Fruit fly (Drosophila melanogaster) whole organism, embryonic: Measurements from ENCODE around the gene Mbs.

ENCODE experiments used
- Aef1 ChIP-seq: fragments of 200-800 bp; sonication (Bioruptor generic); IDR thresholded peaks from 3 replicates; pipeline ENCODE4 v1.3.6; 2022; ENCODE audit warnings: missing biosample characterization, missing genetic modification characterization
- BEAF-32 ChIP-seq: fragments of 200-800 bp; sonication (Bioruptor generic); optimal IDR thresholded peaks from 3 replicates; lab custom pipeline; 2017; ENCODE audit warnings: missing biosample characterization, missing genetic modification characterization, mild to moderate bottlenecking, moderate library complexity, missing genetic modification reagents
- CG10267 ChIP-seq: fragments of 200-800 bp; sonication (Bioruptor generic); optimal IDR thresholded peaks from 2 replicates; lab custom pipeline; 2018; ENCODE audit warnings: missing biosample characterization, mild to moderate bottlenecking, missing genetic modification characterization, moderate library complexity
- CG10321 ChIP-seq: fragments of 200-800 bp; sonication (Bioruptor generic); IDR thresholded peaks from 2 replicates; pipeline ENCODE4 v1.3.6; 2022; ENCODE audit warnings: missing biosample characterization, missing genetic modification characterization
- CG10366 ChIP-seq: fragments of 200-800 bp; sonication (Bioruptor generic); IDR thresholded peaks from 2 replicates; pipeline ENCODE4 v1.3.6; 2022; ENCODE audit warnings: missing biosample characterization, missing genetic modification characterization
- CG10462 ChIP-seq: fragments of 200-800 bp; sonication (Bioruptor generic); optimal IDR thresholded peaks from 2 replicates; lab custom pipeline; 2016; ENCODE audit warnings: missing biosample characterization, missing genetic modification characterization
- CG12155 ChIP-seq: fragments of 200-800 bp; sonication (Bioruptor generic); optimal IDR thresholded peaks from 3 replicates; lab custom pipeline; 2016; ENCODE audit warnings: missing biosample characterization, missing genetic modification characterization
- CG12391 ChIP-seq: fragments of 200-800 bp; sonication (Bioruptor generic); optimal IDR thresholded peaks from 3 replicates; lab custom pipeline; 2018; ENCODE audit warnings: missing biosample characterization, mild to moderate bottlenecking, missing genetic modification characterization, moderate library complexity
- CG12659 ChIP-seq: fragments of 200-800 bp; sonication (Bioruptor generic); optimal IDR thresholded peaks from 3 replicates; lab custom pipeline; 2017; ENCODE audit warnings: mild to moderate bottlenecking, missing biosample characterization, missing genetic modification reagents, missing genetic modification characterization
- CG12769 ChIP-seq: fragments of 200-800 bp; sonication (Bioruptor generic); optimal IDR thresholded peaks from 2 replicates; lab custom pipeline; 2019; ENCODE audit warnings: missing biosample characterization, mild to moderate bottlenecking, missing genetic modification characterization, moderate library complexity
- CG13287 ChIP-seq: fragments of 200-800 bp; sonication (Bioruptor generic); IDR thresholded peaks from 2 replicates; pipeline ENCODE4 v1.3.6; 2022; ENCODE audit warnings: missing biosample characterization, missing genetic modification characterization; ENCODE audit not compliant: partially characterized antibody
- CG14710 ChIP-seq: fragments of 200-800 bp; sonication (Bioruptor generic); optimal IDR thresholded peaks from 3 replicates; lab custom pipeline; 2019; ENCODE audit warnings: missing biosample characterization, mild to moderate bottlenecking, missing genetic modification characterization, moderate library complexity
- CG15601 ChIP-seq: fragments of 200-800 bp; sonication (Bioruptor generic); optimal IDR thresholded peaks from 3 replicates; lab custom pipeline; 2019; ENCODE audit warnings: missing biosample characterization, mild to moderate bottlenecking, missing genetic modification characterization, moderate library complexity
- CG1647 ChIP-seq: fragments of 200-800 bp; sonication (Bioruptor generic); optimal IDR thresholded peaks from 3 replicates; lab custom pipeline; 2016; ENCODE audit warnings: missing biosample characterization, missing genetic modification characterization
- CG18262 ChIP-seq: fragments of 200-800 bp; optimal IDR thresholded peaks from 3 replicates; lab custom pipeline; 2019; ENCODE audit warnings: missing biosample characterization, mild to moderate bottlenecking, missing genetic modification characterization, moderate library complexity
- CG18764 ChIP-seq: fragments of 200-800 bp; sonication (Bioruptor generic); optimal IDR thresholded peaks from 3 replicates; lab custom pipeline; 2016; ENCODE audit warnings: missing biosample characterization, missing genetic modification characterization
- CG2116 ChIP-seq: fragments of 200-800 bp; sonication (Bioruptor generic); optimal IDR thresholded peaks from 3 replicates; lab custom pipeline; 2018; ENCODE audit warnings: missing biosample characterization, mild to moderate bottlenecking, missing genetic modification characterization
- CG2199 ChIP-seq: fragments of 200-800 bp; sonication (Bioruptor generic); IDR thresholded peaks from 3 replicates; pipeline ENCODE4 v1.3.6; 2022; ENCODE audit warnings: missing biosample characterization, missing genetic modification characterization
- CG2202 ChIP-seq: fragments of 200-800 bp; sonication (Bioruptor generic); optimal IDR thresholded peaks from 2 replicates; lab custom pipeline; 2018; ENCODE audit warnings: missing biosample characterization, mild to moderate bottlenecking, missing genetic modification characterization
- CG31441 ChIP-seq: fragments of 200-800 bp; sonication (Bioruptor generic); IDR thresholded peaks from 2 replicates; pipeline ENCODE4 v1.3.6; 2022; ENCODE audit warnings: missing biosample characterization, missing genetic modification characterization
- CG42726 ChIP-seq: fragments of 200-800 bp; sonication (Bioruptor generic); IDR thresholded peaks from 2 replicates; pipeline ENCODE4 v1.3.6; 2022; ENCODE audit warnings: missing biosample characterization, missing genetic modification characterization; ENCODE audit not compliant: partially characterized antibody
- CG9797 ChIP-seq: fragments of 200-800 bp; sonication (Bioruptor generic); optimal IDR thresholded peaks from 3 replicates; lab custom pipeline; 2018; ENCODE audit warnings: missing biosample characterization, mild to moderate bottlenecking, missing genetic modification characterization
- D19A ChIP-seq: fragments of 200-800 bp; optimal IDR thresholded peaks from 3 replicates; lab custom pipeline; 2019; ENCODE audit warnings: missing biosample characterization, mild to moderate bottlenecking, missing genetic modification characterization, moderate library complexity
- Deaf1 ChIP-seq: fragments of 200-800 bp; optimal IDR thresholded peaks from 3 replicates; lab custom pipeline; 2019; ENCODE audit warnings: missing biosample characterization, mild to moderate bottlenecking, missing genetic modification characterization, moderate library complexity
- Dp ChIP-seq: fragments of 200-800 bp; sonication (Bioruptor generic); optimal IDR thresholded peaks from 2 replicates; lab custom pipeline; 2018; ENCODE audit warnings: missing biosample characterization, mild to moderate bottlenecking, missing genetic modification characterization, moderate library complexity
- E2f2 ChIP-seq: fragments of 200-800 bp; sonication (Bioruptor generic); IDR thresholded peaks from 2 replicates; pipeline ENCODE4 v1.3.6; 2022; ENCODE audit warnings: missing biosample characterization, missing genetic modification characterization
- ERR ChIP-seq: fragments of 200-800 bp; sonication (Bioruptor generic); optimal IDR thresholded peaks from 2 replicates; lab custom pipeline; 2016; ENCODE audit warnings: missing biosample characterization, missing genetic modification characterization
- Jarid2 ChIP-seq: fragments of 200-800 bp; sonication (Bioruptor generic); optimal IDR thresholded peaks from 3 replicates; lab custom pipeline; 2017; ENCODE audit warnings: mild to moderate bottlenecking, missing biosample characterization, missing genetic modification reagents, missing genetic modification characterization
- MBD-R2 ChIP-seq: fragments of 200-800 bp; sonication (Bioruptor generic); IDR thresholded peaks from 2 replicates; pipeline ENCODE4 v1.3.6; 2022; ENCODE audit warnings: missing biosample characterization, missing genetic modification characterization
- MESR4 ChIP-seq: fragments of 200-800 bp; sonication (Bioruptor generic); optimal IDR thresholded peaks from 2 replicates; lab custom pipeline; 2018; ENCODE audit warnings: missing biosample characterization, mild to moderate bottlenecking, missing genetic modification characterization, moderate library complexity
- Med ChIP-seq: fragments of 200-800 bp; sonication (Bioruptor generic); peaks from one replicate; lab custom pipeline; 2016; ENCODE audit warnings: missing biosample characterization, missing genetic modification characterization, mild to moderate bottlenecking, inconsistent platforms, moderate library complexity
- NC2β ChIP-seq: fragments of 200-800 bp; sonication (Bioruptor generic); optimal IDR thresholded peaks from 2 replicates; lab custom pipeline; 2016; ENCODE audit warnings: missing biosample characterization, missing genetic modification characterization
- NK7.1 ChIP-seq: fragments of 200-800 bp; sonication (Bioruptor generic); optimal IDR thresholded peaks from 3 replicates; lab custom pipeline; 2016; ENCODE audit warnings: missing biosample characterization, missing genetic modification characterization
- Poxn ChIP-seq: fragments of 200-800 bp; sonication (Bioruptor generic); IDR thresholded peaks from 2 replicates; pipeline ENCODE4 v1.3.6; 2022; ENCODE audit warnings: missing biosample characterization, missing genetic modification characterization
- YL-1 ChIP-seq: fragments of 200-800 bp; sonication (Bioruptor generic); optimal IDR thresholded peaks from 3 replicates; lab custom pipeline; 2017; ENCODE audit warnings: missing biosample characterization, mild to moderate bottlenecking, missing genetic modification characterization
- az2 ChIP-seq: fragments of 200-800 bp; sonication (Bioruptor generic); optimal IDR thresholded peaks from 3 replicates; lab custom pipeline; 2016; ENCODE audit warnings: missing biosample characterization, missing genetic modification characterization
- bbx ChIP-seq: fragments of 200-800 bp; sonication (Bioruptor generic); IDR thresholded peaks from 2 replicates; pipeline ENCODE4 v1.3.6; 2022; ENCODE audit warnings: missing biosample characterization, missing genetic modification characterization; ENCODE audit not compliant: partially characterized antibody
- gfzf ChIP-seq: fragments of 200-800 bp; sonication (Bioruptor generic); optimal IDR thresholded peaks from 2 replicates; lab custom pipeline; 2016; ENCODE audit warnings: missing biosample characterization, mild to moderate bottlenecking, missing genetic modification characterization, moderate library complexity
- jing ChIP-seq: fragments of 200-800 bp; sonication (Bioruptor generic); optimal IDR thresholded peaks from 2 replicates; lab custom pipeline; 2018; ENCODE audit warnings: missing biosample characterization, mild to moderate bottlenecking, missing genetic modification characterization
- lbe ChIP-seq: fragments of 200-800 bp; sonication (Bioruptor generic); optimal IDR thresholded peaks from 2 replicates; lab custom pipeline; 2016; ENCODE audit warnings: missing biosample characterization, mild to moderate bottlenecking, missing genetic modification characterization
- pho ChIP-seq: fragments of 200-800 bp; sonication (Bioruptor generic); optimal IDR thresholded peaks from 2 replicates; lab custom pipeline; 2016; ENCODE audit warnings: missing biosample characterization, missing genetic modification characterization
- pzg ChIP-seq: fragments of 200-800 bp; sonication (Bioruptor generic); optimal IDR thresholded peaks from 3 replicates; lab custom pipeline; 2018; ENCODE audit warnings: missing biosample characterization, mild to moderate bottlenecking, missing genetic modification characterization, moderate library complexity
- salm ChIP-seq: fragments of 200-800 bp; sonication (Bioruptor generic); optimal IDR thresholded peaks from 2 replicates; lab custom pipeline; 2018; ENCODE audit warnings: missing biosample characterization, mild to moderate bottlenecking, missing genetic modification characterization
- stwl ChIP-seq: fragments of 200-800 bp; sonication (Bioruptor generic); optimal IDR thresholded peaks from 3 replicates; lab custom pipeline; 2018; ENCODE audit warnings: missing biosample characterization, mild to moderate bottlenecking, missing genetic modification characterization, moderate library complexity
- trem ChIP-seq: fragments of 200-800 bp; optimal IDR thresholded peaks from 3 replicates; lab custom pipeline; 2019; ENCODE audit warnings: missing biosample characterization, mild to moderate bottlenecking, missing genetic modification characterization, moderate library complexity
- trh ChIP-seq: fragments of 200-800 bp; sonication (Bioruptor generic); optimal IDR thresholded peaks from 2 replicates; lab custom pipeline; 2016; ENCODE audit warnings: missing biosample characterization, missing genetic modification characterization
- z ChIP-seq: fragments of 200-800 bp; sonication (Bioruptor generic); IDR thresholded peaks from 3 replicates; pipeline ENCODE4 v1.3.6; 2022; ENCODE audit warnings: missing biosample characterization, missing genetic modification characterization
- zfh2 ChIP-seq: fragments of 200-800 bp; sonication (Bioruptor generic); optimal IDR thresholded peaks from 2 replicates; lab custom pipeline; 2016; ENCODE audit warnings: missing biosample characterization, missing genetic modification characterization

Gene Mbs

DNA sequence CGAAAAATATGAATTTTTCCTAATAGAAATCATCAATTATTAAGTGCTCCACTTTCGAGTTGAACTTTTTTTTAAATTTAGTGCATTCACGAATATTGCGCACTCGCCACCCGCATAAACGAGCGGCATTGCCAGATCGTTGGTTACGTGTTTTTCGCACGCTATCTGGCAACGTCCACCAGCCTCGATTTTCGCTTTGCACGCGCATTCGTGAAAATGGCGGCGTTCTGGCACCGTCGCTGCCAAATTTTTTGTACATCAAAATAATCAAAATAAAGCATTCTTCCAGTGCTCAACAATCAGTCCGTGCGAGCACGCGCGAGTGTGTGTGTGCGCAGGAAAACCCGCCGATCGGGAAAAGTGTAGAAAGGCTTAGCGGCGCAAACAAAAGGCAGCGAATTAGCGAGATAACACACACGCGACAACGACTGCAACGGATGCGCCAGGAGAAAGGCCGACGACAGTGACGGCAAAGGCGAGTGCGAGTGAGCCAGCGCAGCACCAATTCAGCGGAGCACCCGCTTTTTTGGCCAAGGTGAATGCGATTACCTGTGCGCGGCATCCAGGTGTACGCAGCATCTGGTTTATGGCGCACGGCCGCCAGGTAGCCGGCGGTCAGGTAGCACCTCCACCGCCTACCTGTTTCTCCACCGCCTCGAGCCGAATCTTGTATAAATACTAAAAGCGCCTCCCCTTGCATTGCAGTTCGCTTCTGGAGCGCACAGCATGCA is 62.0 kb downstream of the Mbs start (continued):
- peak; percentile 83 for TF ChIP-seq CG18262 (tag; lab: Kevin White, UChicago)
- peak; percentile 93 for TF ChIP-seq pho
- TF ChIP-seq CG12155 (GFP tag; lab: Kevin White, UChicago), result peak; percentile 80
- peak; percentile 70 for TF ChIP-seq Aef1
- peak; percentile 41 for TF ChIP-seq salm (tag; lab: Kevin White, UChicago)
- peak; percentile 43; the same call in 1 of the 2 replicates for TF ChIP-seq CG10321 (GFP tag; lab: Robert Waterston, UW)
- TF ChIP-seq az2 (GFP tag; lab: Kevin White, UChicago), result peak; percentile 70
- TF ChIP-seq CG18764 (GFP tag; lab: Kevin White, UChicago), result peak; percentile 65
- peak; percentile 98 for TF ChIP-seq CG12659
- peak; percentile 70 for TF ChIP-seq trh (GFP tag; lab: Kevin White, UChicago)
- TF ChIP-seq Deaf1 (tag; lab: Kevin White, UChicago), result no peak
- TF ChIP-seq CG31441 (GFP tag; lab: Robert Waterston, UW), result no peak; the same call in none of the 2 replicates
- peak; percentile 71 for TF ChIP-seq NK7.1 (GFP tag; lab: Kevin White, UChicago)
- peak; percentile 33 for TF ChIP-seq CG10462 (GFP tag; lab: Kevin White, UChicago)
- peak; percentile 92 for TF ChIP-seq zfh2
- TF ChIP-seq Poxn (GFP tag; lab: Robert Waterston, UW), result 0 out of 2 replicates have a peak, but pooled peaks have one; percentile 34
- TF ChIP-seq NC2β, result peak; percentile 73
- no peak for TF ChIP-seq Jarid2 (GFP tag; lab: Kevin White, UChicago)
- TF ChIP-seq CG15601, result peak; percentile 70
- TF ChIP-seq, all 482 proteins: peak for 359

DNA sequence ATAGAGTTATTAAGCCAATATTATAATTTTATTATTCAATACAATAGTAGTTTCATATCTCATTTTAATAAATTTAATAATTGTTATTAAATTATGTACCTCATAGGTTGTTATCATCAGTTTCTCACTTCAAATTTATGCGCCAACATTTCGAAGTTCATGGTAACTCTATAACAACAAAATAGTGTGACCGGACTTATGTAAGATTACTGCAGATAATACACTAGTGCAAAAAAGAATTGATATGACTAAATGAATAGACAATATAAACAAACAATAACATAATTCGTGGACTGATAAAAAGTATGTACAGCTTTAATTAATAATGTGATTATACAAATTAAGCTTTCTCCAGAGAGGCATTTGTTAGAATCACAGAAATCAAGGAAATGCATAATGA is 70.0 kb downstream of the Mbs start, which contains the start of gene Strump:
Gene Strump (plus strand): TSS at position 212 of the 400 bp plus-strand sequence.
- peak; percentile 17; the same call in 1 of the 2 replicates for TF ChIP-seq CG13287 (GFP tag; lab: Robert Waterston, UW)
- TF ChIP-seq CG1647, result no peak
- TF ChIP-seq CG2116, result peak; percentile 25
- peak; percentile 47 for TF ChIP-seq bbx (GFP tag; lab: Robert Waterston, UW)
- peak; percentile 68 for TF ChIP-seq MBD-R2
- TF ChIP-seq Med (GFP tag; lab: Kevin White, UChicago), result peak; percentile 40
- TF ChIP-seq CG14710 (tag; lab: Kevin White, UChicago), result peak; percentile 41
- TF ChIP-seq CG10366 (GFP tag; lab: Robert Waterston, UW), result no peak
- peak; percentile 16 for TF ChIP-seq CG12659
- TF ChIP-seq CG2199, result 0 out of 3 replicates have a peak, but pooled peaks have one; percentile 6
- no peak for TF ChIP-seq CG12769
- TF ChIP-seq gfzf (GFP tag; lab: Kevin White, UChicago), result peak; percentile 81
- peak; percentile 78 for TF ChIP-seq YL-1 (GFP tag; lab: Kevin White, UChicago)
- TF ChIP-seq ERR (GFP tag; lab: Kevin White, UChicago), result no peak
- TF ChIP-seq CG2202 (tag; lab: Kevin White, UChicago), result no peak
- peak; percentile 88 for TF ChIP-seq stwl
- peak; percentile 42 for TF ChIP-seq lbe (GFP tag; lab: Kevin White, UChicago)
- TF ChIP-seq jing (GFP tag; lab: Kevin White, UChicago), result no peak
- TF ChIP-seq E2f2 (GFP tag; lab: Robert Waterston, UW), result peak; percentile 95
- TF ChIP-seq CG10267 (tag; lab: Kevin White, UChicago), result peak; percentile 39
- peak; percentile 70 for TF ChIP-seq CG9797 (GFP tag; lab: Kevin White, UChicago)
- peak; percentile 73 for TF ChIP-seq pzg (GFP tag; lab: Kevin White, UChicago)
- peak; percentile 43 for TF ChIP-seq D19A
- peak; percentile 97 for TF ChIP-seq Dp (GFP tag; lab: Kevin White, UChicago)
- TF ChIP-seq trem (tag; lab: Kevin White, UChicago), result peak; percentile 32
- peak; percentile 54 for TF ChIP-seq MESR4
- TF ChIP-seq z (GFP tag; lab: Robert Waterston, UW), result no peak
- TF ChIP-seq CG42726 (GFP tag; lab: Robert Waterston, UW), result no peak
- peak; percentile 12 for TF ChIP-seq CG12391
- peak; percentile 30 for TF ChIP-seq BEAF-32
